Fruit fly (Drosophila melanogaster) whole organism, embryonic: ENCODE data around the gene slmb.

Source experiments
- Ada2b ChIP-seq: fragments of 200-800 bp; sonication (Bioruptor generic); IDR thresholded peaks from 2 replicates; pipeline ENCODE4 v1.3.6; 2022; ENCODE audit warnings: missing biosample characterization, missing genetic modification characterization
- Adf1 ChIP-seq: fragments of 200-800 bp; sonication (Bioruptor generic); IDR thresholded peaks from 2 replicates; pipeline ENCODE4 v1.3.6; 2022; ENCODE audit warnings: missing biosample characterization, missing genetic modification characterization
- C15 ChIP-seq: fragments of 200-800 bp; sonication (Bioruptor generic); IDR thresholded peaks from 3 replicates; pipeline ENCODE4 v1.3.6; 2022; ENCODE audit warnings: missing biosample characterization, missing genetic modification characterization
- CG10431 ChIP-seq: fragments of 200-800 bp; sonication (Bioruptor generic); optimal IDR thresholded peaks from 3 replicates; lab custom pipeline; 2018; ENCODE audit warnings: missing biosample characterization, mild to moderate bottlenecking, missing genetic modification characterization
- CG11085 ChIP-seq: fragments of 200-800 bp; sonication (Bioruptor generic); IDR thresholded peaks from 2 replicates; pipeline ENCODE4 v1.3.6; 2022; ENCODE audit warnings: missing biosample characterization, missing genetic modification characterization
- CG13624 ChIP-seq: fragments of 200-800 bp; sonication (Bioruptor generic); optimal IDR thresholded peaks from 2 replicates; lab custom pipeline; 2016; ENCODE audit warnings: missing biosample characterization, missing genetic modification characterization
- CG15514 ChIP-seq: fragments of 200-800 bp; sonication (Bioruptor generic); optimal IDR thresholded peaks from 3 replicates; lab custom pipeline; 2017; ENCODE audit warnings: missing biosample characterization, missing genetic modification characterization, mild to moderate bottlenecking, moderate library complexity, missing genetic modification reagents
- CG16863 ChIP-seq: fragments of 200-800 bp; sonication (Bioruptor generic); optimal IDR thresholded peaks from 3 replicates; lab custom pipeline; 2016; ENCODE audit warnings: missing biosample characterization, missing genetic modification characterization
- CG18476 ChIP-seq: fragments of 200-800 bp; sonication (Bioruptor generic); optimal IDR thresholded peaks from 2 replicates; lab custom pipeline; 2016; ENCODE audit warnings: missing biosample characterization, mild to moderate bottlenecking, missing genetic modification characterization
- CG4617 ChIP-seq: fragments of 200-800 bp; sonication (Bioruptor generic); optimal IDR thresholded peaks from 3 replicates; lab custom pipeline; 2016; ENCODE audit warnings: missing biosample characterization, missing genetic modification characterization, borderline replicate concordance
- CG6272 ChIP-seq: fragments of 200-800 bp; sonication (Bioruptor generic); IDR thresholded peaks from 2 replicates; pipeline ENCODE4 v1.3.6; 2022; ENCODE audit warnings: missing biosample characterization, missing genetic modification characterization
- CG6765 ChIP-seq: fragments of 200-800 bp; sonication (Bioruptor generic); optimal IDR thresholded peaks from 3 replicates; lab custom pipeline; 2017; ENCODE audit warnings: missing biosample characterization, mild to moderate bottlenecking, missing genetic modification characterization
- CG7372 ChIP-seq: fragments of 200-800 bp; sonication (Bioruptor generic); IDR thresholded peaks from 2 replicates; pipeline ENCODE4 v1.3.6; 2022; ENCODE audit warnings: missing biosample characterization, missing genetic modification characterization
- CG7745 ChIP-seq: fragments of 200-800 bp; sonication (Bioruptor generic); optimal IDR thresholded peaks from 2 replicates; lab custom pipeline; 2018; ENCODE audit warnings: missing biosample characterization, mild to moderate bottlenecking, missing genetic modification characterization, moderate library complexity
- CG8765 ChIP-seq: fragments of 200-800 bp; sonication (Bioruptor generic); IDR thresholded peaks from 2 replicates; pipeline ENCODE4 v1.3.6; 2022; ENCODE audit warnings: missing biosample characterization, missing genetic modification characterization
- CG9727 ChIP-seq: fragments of 200-800 bp; sonication (Bioruptor generic); optimal IDR thresholded peaks from 3 replicates; lab custom pipeline; 2017; ENCODE audit warnings: missing biosample characterization, mild to moderate bottlenecking, missing genetic modification characterization
- Dfd ChIP-seq, 2 experiments: fragments of >200 bp; optimal IDR thresholded peaks; 2 replicates each; lab custom pipeline; 2017; ENCODE audit warnings: missing biosample characterization in 2 of 2, missing genetic modification characterization in 2 of 2
- Dref ChIP-seq: fragments of 200-800 bp; sonication (Bioruptor generic); IDR thresholded peaks from 2 replicates; pipeline ENCODE4 v1.3.6; 2022; ENCODE audit warnings: missing biosample characterization, missing genetic modification characterization
- GATAe ChIP-seq: fragments of 200-800 bp; sonication (Bioruptor generic); conservative IDR thresholded peaks from 2 replicates; pipeline ENCODE4 v1.3.6; 2022; ENCODE audit warnings: missing biosample characterization, missing genetic modification characterization
- Gsc ChIP-seq: fragments of 200-800 bp; sonication (Bioruptor generic); IDR thresholded peaks from 2 replicates; pipeline ENCODE4 v1.3.6; 2022; ENCODE audit warnings: missing biosample characterization, missing genetic modification characterization
- H2.0 ChIP-seq: fragments of 200-800 bp; sonication (Bioruptor generic); IDR thresholded peaks from 2 replicates; pipeline ENCODE4 v1.3.6; 2022; ENCODE audit warnings: missing biosample characterization, missing genetic modification characterization
- Meics ChIP-seq: fragments of 200-800 bp; sonication (Bioruptor generic); optimal IDR thresholded peaks from 2 replicates; lab custom pipeline; 2017; ENCODE audit warnings: missing biosample characterization, mild to moderate bottlenecking, missing genetic modification characterization
- Mes4 ChIP-seq: fragments of 200-800 bp; sonication (Bioruptor generic); optimal IDR thresholded peaks from 2 replicates; lab custom pipeline; 2016; ENCODE audit warnings: missing biosample characterization, missing genetic modification characterization
- Xrp1 ChIP-seq: fragments of 200-800 bp; sonication (Bioruptor generic); IDR thresholded peaks from 2 replicates; pipeline ENCODE4 v1.3.6; 2022; ENCODE audit warnings: missing biosample characterization, missing genetic modification characterization
- YL-1 ChIP-seq: fragments of 200-800 bp; sonication (Bioruptor generic); optimal IDR thresholded peaks from 3 replicates; lab custom pipeline; 2017; ENCODE audit warnings: missing biosample characterization, mild to moderate bottlenecking, missing genetic modification characterization
- ara ChIP-seq: fragments of 200-800 bp; sonication (Bioruptor generic); IDR thresholded peaks from 2 replicates; pipeline ENCODE4 v1.3.6; 2022; ENCODE audit warnings: missing biosample characterization, missing genetic modification characterization
- ato ChIP-seq: fragments of 200-800 bp; sonication (Bioruptor generic); IDR thresholded peaks from 2 replicates; pipeline ENCODE4 v1.3.6; 2022; ENCODE audit warnings: missing biosample characterization, missing genetic modification characterization; ENCODE audit not compliant: partially characterized antibody
- cad ChIP-seq: fragments of >200 bp; optimal IDR thresholded peaks from 2 replicates; lab custom pipeline; 2017; ENCODE audit warnings: missing biosample characterization, missing genetic modification characterization
- dmrt11E ChIP-seq: fragments of 200-800 bp; sonication (Bioruptor generic); optimal IDR thresholded peaks from 3 replicates; lab custom pipeline; 2018; ENCODE audit warnings: missing biosample characterization, mild to moderate bottlenecking, missing genetic modification characterization, moderate library complexity
- gt ChIP-seq: fragments of 200-800 bp; sonication (Bioruptor generic); IDR thresholded peaks from 2 replicates; pipeline ENCODE4 v1.3.6; 2022; ENCODE audit warnings: missing biosample characterization, missing genetic modification characterization
- hb ChIP-seq: fragments of 200-800 bp; sonication (Bioruptor generic); IDR thresholded peaks from 3 replicates; pipeline ENCODE4 v1.3.6; 2022; ENCODE audit warnings: missing biosample characterization, missing genetic modification characterization; ENCODE audit not compliant: partially characterized antibody
- jigr1 ChIP-seq: fragments of 200-800 bp; sonication (Bioruptor generic); IDR thresholded peaks from 3 replicates; pipeline ENCODE4 v1.3.6; 2022; ENCODE audit warnings: missing biosample characterization, missing genetic modification characterization
- ken ChIP-seq: fragments of 200-800 bp; sonication (Bioruptor generic); IDR thresholded peaks from 3 replicates; pipeline ENCODE4 v1.3.6; 2022; ENCODE audit warnings: missing biosample characterization, missing genetic modification characterization
- mam ChIP-seq: fragments of 200-800 bp; sonication (Bioruptor generic); optimal IDR thresholded peaks from 3 replicates; lab custom pipeline; 2016; ENCODE audit warnings: missing biosample characterization, missing genetic modification characterization
- otp ChIP-seq: fragments of 200-800 bp; sonication (Bioruptor generic); IDR thresholded peaks from 3 replicates; pipeline ENCODE4, ENCODE4 v1.3.6; 2022; ENCODE audit warnings: missing biosample characterization, missing genetic modification characterization
- prd ChIP-seq, 3 experiments: fragments of >200 bp in 2 of 3; fragments of 200-800 bp in 1 of 3; sonication (Bioruptor generic) in 1 of 3; optimal IDR thresholded peaks in 2 of 3; IDR thresholded peaks in 1 of 3; 2 replicates in 2 of 3; 3 replicates in 1 of 3; pipeline versions ENCODE4 v1.3.6 to Lab custom; 2017 to 2022; ENCODE audit warnings: missing biosample characterization in 1 of 3, missing genetic modification characterization in 1 of 3
- sc ChIP-seq, 3 experiments: fragments of >200 bp in 2 of 3; fragments of 200-800 bp in 1 of 3; sonication (Bioruptor generic) in 1 of 3; optimal IDR thresholded peaks; 2 replicates in 2 of 3; 3 replicates in 1 of 3; lab custom pipeline; 2017; ENCODE audit warnings: mild to moderate bottlenecking in 1 of 3, missing biosample characterization in 1 of 3, missing genetic modification characterization in 1 of 3, missing genetic modification reagents in 1 of 3
- slp2 ChIP-seq: fragments of 200-800 bp; sonication (Bioruptor generic); optimal IDR thresholded peaks from 2 replicates; lab custom pipeline; 2016; ENCODE audit warnings: missing biosample characterization, missing genetic modification characterization
- tgo ChIP-seq: fragments of 200-800 bp; sonication (Bioruptor generic); IDR thresholded peaks from 3 replicates; pipeline ENCODE4 v1.3.6; 2022; ENCODE audit warnings: missing biosample characterization, missing genetic modification characterization
- usp ChIP-seq: fragments of >200 bp; optimal IDR thresholded peaks from 2 replicates; lab custom pipeline; 2017; ENCODE audit warnings: missing biosample characterization, missing genetic modification characterization

The slmb gene

DNA sequence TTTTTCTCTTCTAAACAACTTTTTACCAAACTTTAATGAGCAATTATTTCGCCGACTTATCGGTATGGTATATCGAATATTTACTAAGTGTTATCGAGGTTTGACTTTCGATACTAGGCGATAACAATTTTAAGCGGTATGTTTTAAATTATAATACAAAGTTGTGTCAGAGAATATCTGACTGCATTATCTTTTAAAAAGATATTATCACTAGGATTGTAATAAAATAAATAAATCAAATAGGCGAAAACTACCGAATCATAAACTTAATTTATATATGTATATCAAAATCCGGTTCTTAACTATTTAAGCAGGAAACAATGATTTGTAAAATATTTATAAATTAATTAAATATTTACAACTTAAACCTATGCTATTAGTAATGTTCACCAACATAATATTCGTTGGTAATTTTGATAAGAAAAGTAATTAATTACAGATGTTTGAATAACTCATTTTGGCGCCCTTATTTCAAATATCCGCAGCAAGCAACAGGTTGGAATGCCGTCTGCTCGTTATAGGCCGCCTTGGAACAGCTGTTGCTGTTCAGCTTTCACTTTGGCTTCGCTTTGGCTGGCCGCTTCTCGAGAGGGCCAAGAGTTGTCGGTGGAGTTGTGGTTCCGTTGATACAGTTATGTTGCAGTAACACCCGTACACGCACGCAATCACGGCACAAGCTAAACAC lies 19.2 kb downstream of the slmb start, which contains the start of the genes Sec15 and rtet (continued):
- TF ChIP-seq Mes4 (GFP tag; lab: Kevin White, UChicago): peak; percentile 3
- peak; percentile 41; the same call in 1 of the 2 replicates for TF ChIP-seq Ada2b (GFP tag; lab: Robert Waterston, UW)
- TF ChIP-seq gt: no peak
- TF ChIP-seq cad (GFP tag; lab: Kevin White, UChicago): no peak
- peak; percentile 9; the same call in 2 of the 3 replicates for TF ChIP-seq hb (GFP tag; lab: Robert Waterston, UW)
- TF ChIP-seq H2.0: peak; percentile 67
- TF ChIP-seq CG8765 (GFP tag; lab: Robert Waterston, UW): no peak
- no peak for TF ChIP-seq CG7372 (GFP tag; lab: Robert Waterston, UW)
- peak; percentile 16 for TF ChIP-seq YL-1 (GFP tag; lab: Kevin White, UChicago)
- TF ChIP-seq jigr1: no peak
- TF ChIP-seq mam (GFP tag; lab: Kevin White, UChicago): no peak
- peak; percentile 62 for TF ChIP-seq ara (GFP tag; lab: Robert Waterston, UW)
- peak; percentile 76 for TF ChIP-seq dmrt11E (tag; lab: Kevin White, UChicago)
- peak; percentile 86 for TF ChIP-seq ato (GFP tag; lab: Robert Waterston, UW)
- TF ChIP-seq CG7745 (tag; lab: Kevin White, UChicago): no peak
- TF ChIP-seq Dfd (GFP tag; optimal IDR thresholded peaks at IDR 0.05; lab: Kevin White, UChicago): no peak
- peak; percentile 61 for TF ChIP-seq CG15514 (GFP tag; lab: Kevin White, UChicago)
- TF ChIP-seq CG16863: peak; percentile 65
- TF ChIP-seq Meics (GFP tag; lab: Kevin White, UChicago): peak; percentile 62
- TF ChIP-seq Dref (GFP tag; lab: Robert Waterston, UW): peak; percentile 71
- no peak for TF ChIP-seq GATAe
- peak; percentile 32; the same call in 1 of the 3 replicates for TF ChIP-seq otp
- TF ChIP-seq CG18476: peak; percentile 64
- TF ChIP-seq Gsc (GFP tag; lab: Robert Waterston, UW): no peak
- TF ChIP-seq tgo (GFP tag; lab: Robert Waterston, UW): peak; percentile 51; the same call in 1 of the 3 replicates
- TF ChIP-seq slp2: peak; percentile 25
- TF ChIP-seq prd (optimal IDR thresholded peaks at IDR 0.05; lab: Kevin White, UChicago): no peak
- TF ChIP-seq prd (GFP tag; IDR thresholded peaks at IDR 0.05; lab: Robert Waterston, UW): peak; percentile 47; the same call in 2 of the 3 replicates
- peak; percentile 64 for TF ChIP-seq CG6272 (GFP tag; lab: Robert Waterston, UW)
- 0 out of 2 replicates have a peak, but pooled peaks have one; percentile 13 for TF ChIP-seq CG11085 (GFP tag; lab: Robert Waterston, UW)
- peak; percentile 45 for TF ChIP-seq CG13624 (GFP tag; lab: Kevin White, UChicago)
- no peak for TF ChIP-seq Adf1 (GFP tag; lab: Robert Waterston, UW)
- no peak for TF ChIP-seq usp
- TF ChIP-seq sc (optimal IDR thresholded peaks at IDR 0.05; lab: Kevin White, UChicago): no peak
- peak; percentile 5 for TF ChIP-seq sc (GFP tag; optimal IDR thresholded peaks at IDR 0.05; lab: Kevin White, UChicago)
- peak; percentile 80 for TF ChIP-seq Xrp1 (GFP tag; lab: Robert Waterston, UW)
- peak; percentile 75 for TF ChIP-seq ken (GFP tag; lab: Robert Waterston, UW)
- TF ChIP-seq CG6765 (GFP tag; lab: Kevin White, UChicago): peak; percentile 25
- TF ChIP-seq C15 (GFP tag; lab: Robert Waterston, UW): no peak
- TF ChIP-seq CG10431 (GFP tag; lab: Kevin White, UChicago): no peak
- TF ChIP-seq CG4617 (GFP tag; lab: Kevin White, UChicago): peak; percentile 17
- peak; percentile 79 for TF ChIP-seq CG9727 (GFP tag; lab: Kevin White, UChicago)
- TF ChIP-seq, all 482 proteins: peak for 255
